Worm (Caenorhabditis elegans) whole organism, mixed stage, embryonic: ENCODE measurements around the gene D1079.1.

Experiments
- M03D4.4 ChIP-seq: sonication (generic microtip); optimal IDR thresholded peaks from 2 replicates; lab custom pipeline; 2017; ENCODE audit warnings: mild to moderate bottlenecking, missing genetic modification characterization, missing compliant biosample characterization
- blmp-1 ChIP-seq: fragments of 150-350 bp; optimal IDR thresholded peaks from 2 replicates; lab custom pipeline; 2014; ENCODE audit warnings: missing biosample characterization, missing genetic modification characterization
- ceh-39 ChIP-seq: fragments of 150-350 bp; optimal IDR thresholded peaks from 2 replicates; lab custom pipeline; 2014; ENCODE audit warnings: missing biosample characterization, missing genetic modification characterization
- ceh-83 ChIP-seq: fragments of 200-800 bp; sonication (Bioruptor generic); optimal IDR thresholded peaks from 2 replicates; lab custom pipeline; 2018; ENCODE audit warnings: mild to moderate bottlenecking, missing genetic modification characterization, missing compliant biosample characterization
- ces-1 ChIP-seq: fragments of 150-350 bp; optimal IDR thresholded peaks from 2 replicates; lab custom pipeline; 2014; ENCODE audit warnings: missing biosample characterization, missing genetic modification reagents, missing genetic modification characterization
- cnd-1 ChIP-seq: fragments of 200-800 bp; sonication (Bioruptor generic); optimal IDR thresholded peaks from 2 replicates; lab custom pipeline; 2018; ENCODE audit warnings: mild to moderate bottlenecking, missing genetic modification characterization, missing compliant biosample characterization
- drap-1 ChIP-seq: fragments of 200-800 bp; sonication (Bioruptor generic); optimal IDR thresholded peaks from 3 replicates; lab custom pipeline; 2018; ENCODE audit warnings: mild to moderate bottlenecking, missing genetic modification characterization, missing compliant biosample characterization
- elt-1 ChIP-seq: sonication (generic microtip); optimal IDR thresholded peaks from 2 replicates; lab custom pipeline; 2017; ENCODE audit warnings: missing genetic modification characterization, mild to moderate bottlenecking, missing compliant biosample characterization, antibody characterized with exemption, moderate library complexity, borderline replicate concordance; ENCODE audit not compliant: insufficient read depth
- elt-3 ChIP-seq: fragments of 150-350 bp; optimal IDR thresholded peaks from 2 replicates; lab custom pipeline; 2014; ENCODE audit warnings: missing biosample characterization, missing genetic modification characterization
- flh-1 ChIP-seq: fragments of 200-800 bp; sonication (Bioruptor generic); optimal IDR thresholded peaks from 2 replicates; lab custom pipeline; 2018; ENCODE audit warnings: mild to moderate bottlenecking, missing genetic modification characterization, moderate library complexity, missing compliant biosample characterization
- ham-2 ChIP-seq: fragments of 200-800 bp; sonication (Bioruptor generic); optimal IDR thresholded peaks from 2 replicates; lab custom pipeline; 2018; ENCODE audit warnings: mild to moderate bottlenecking, missing genetic modification characterization, missing compliant biosample characterization
- hlh-1 ChIP-seq: fragments of 150-350 bp; optimal IDR thresholded peaks from 2 replicates; lab custom pipeline; 2014; ENCODE audit warnings: missing biosample characterization, missing genetic modification reagents, missing genetic modification characterization
- lin-13 ChIP-seq: fragments of 150-350 bp; optimal IDR thresholded peaks from 2 replicates; lab custom pipeline; 2014; ENCODE audit warnings: missing biosample characterization, missing genetic modification characterization
- lin-32 ChIP-seq: fragments of 200-800 bp; sonication (Bioruptor generic); optimal IDR thresholded peaks from 2 replicates; lab custom pipeline; 2018; ENCODE audit warnings: mild to moderate bottlenecking, missing genetic modification characterization, missing compliant biosample characterization
- lsy-2 ChIP-seq: fragments of 150-350 bp; optimal IDR thresholded peaks from 2 replicates; lab custom pipeline; 2014; ENCODE audit warnings: missing biosample characterization, missing genetic modification characterization
- mep-1 ChIP-seq: fragments of 150-350 bp; optimal IDR thresholded peaks from 2 replicates; lab custom pipeline; 2017; ENCODE audit warnings: missing biosample characterization, missing genetic modification reagents, missing genetic modification characterization, inconsistent platforms
- mls-2 ChIP-seq: sonication (generic microtip); optimal IDR thresholded peaks from 2 replicates; lab custom pipeline; 2016; ENCODE audit warnings: mild to moderate bottlenecking, missing genetic modification characterization, moderate library complexity, missing compliant biosample characterization
- nhr-12 ChIP-seq: fragments of 150-350 bp; optimal IDR thresholded peaks from 2 replicates; lab custom pipeline; 2014; ENCODE audit warnings: missing biosample characterization, missing genetic modification characterization
- nhr-2 ChIP-seq: fragments of 150-350 bp; optimal IDR thresholded peaks from 2 replicates; lab custom pipeline; 2014; ENCODE audit warnings: missing biosample characterization, missing genetic modification characterization
- nhr-237 ChIP-seq: fragments of 150-350 bp; optimal IDR thresholded peaks from 2 replicates; lab custom pipeline; 2014; ENCODE audit warnings: missing biosample characterization, missing genetic modification characterization
- nhr-28 ChIP-seq: fragments of 150-350 bp; optimal IDR thresholded peaks from 2 replicates; lab custom pipeline; 2014; ENCODE audit warnings: missing biosample characterization, missing genetic modification characterization
- nhr-76 ChIP-seq: sonication (generic microtip); optimal IDR thresholded peaks from 2 replicates; lab custom pipeline; 2017; ENCODE audit warnings: missing biosample characterization, missing genetic modification characterization
- pha-4 ChIP-seq: fragments of 150-350 bp; optimal IDR thresholded peaks from 2 replicates; lab custom pipeline; 2018; ENCODE audit warnings: missing biosample characterization, missing genetic modification reagents, missing genetic modification characterization
- sem-2 ChIP-seq: fragments of 200-800 bp; sonication (Bioruptor generic); optimal IDR thresholded peaks from 2 replicates; lab custom pipeline; 2018; ENCODE audit warnings: mild to moderate bottlenecking, missing genetic modification characterization, missing compliant biosample characterization
- snpc-4 ChIP-seq: fragments of 150-350 bp; optimal IDR thresholded peaks from 2 replicates; lab custom pipeline; 2014; ENCODE audit warnings: missing biosample characterization, missing genetic modification characterization
- sptf-1 ChIP-seq: sonication (generic microtip); optimal IDR thresholded peaks from 2 replicates; lab custom pipeline; 2017; ENCODE audit warnings: mild to moderate bottlenecking, missing genetic modification characterization, moderate library complexity, missing compliant biosample characterization
- unc-120 ChIP-seq: sonication (generic microtip); optimal IDR thresholded peaks from 2 replicates; lab custom pipeline; 2017; ENCODE audit warnings: missing genetic modification characterization, missing compliant biosample characterization; ENCODE audit not compliant: poor library complexity, severe bottlenecking
- unc-39 ChIP-seq: fragments of 150-350 bp; optimal IDR thresholded peaks from 2 replicates; lab custom pipeline; 2014; ENCODE audit warnings: missing biosample characterization, missing genetic modification characterization
- unc-62 ChIP-seq: fragments of 150-350 bp; optimal IDR thresholded peaks from 2 replicates; lab custom pipeline; 2014; ENCODE audit warnings: missing biosample characterization, missing genetic modification reagents, missing genetic modification characterization
- zip-8 ChIP-seq: fragments of 150-350 bp; optimal IDR thresholded peaks from 2 replicates; lab custom pipeline; 2014; ENCODE audit warnings: missing biosample characterization, missing genetic modification characterization
- ztf-11 ChIP-seq: fragments of 150-350 bp; optimal IDR thresholded peaks from 2 replicates; lab custom pipeline; 2014; ENCODE audit warnings: missing biosample characterization, missing genetic modification characterization

The D1079.1 gene

DNA sequence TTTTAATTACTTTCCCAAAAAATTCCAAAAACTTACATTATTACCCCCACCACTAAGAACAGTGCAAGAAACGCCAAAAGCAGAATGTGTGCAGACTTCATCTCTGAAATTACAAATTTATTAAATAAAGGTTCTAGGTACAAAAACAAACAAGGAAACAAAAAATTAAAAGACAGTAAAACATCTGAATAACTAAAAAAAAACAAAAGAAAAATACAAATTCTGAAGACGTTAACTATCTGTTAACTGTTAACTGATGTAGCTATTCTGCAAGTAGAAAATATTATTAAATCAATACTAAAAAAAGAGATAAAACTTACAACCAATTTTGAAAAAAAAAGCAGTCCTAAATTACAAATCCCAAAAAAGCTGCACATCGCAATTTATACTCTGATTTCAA lies 31.5 kb upstream of the D1079.1 start, which contains the start of gene R160.13:
R160.13 (minus strand) TSS at position 101 of the 400 bp plus-strand sequence.
- TF ChIP-seq snpc-4 (tag; lab: Kevin White, UChicago), result no peak
- no peak for TF ChIP-seq sem-2 (GFP tag; lab: Kevin White, UChicago)
- no peak for TF ChIP-seq nhr-28 (tag; lab: Kevin White, UChicago)
- TF ChIP-seq cnd-1, result no peak
- TF ChIP-seq unc-120 (tag; lab: Kevin White, UChicago), result no peak
- TF ChIP-seq nhr-2 (tag; lab: Kevin White, UChicago), result no peak
- no peak for TF ChIP-seq flh-1 (GFP tag; lab: Kevin White, UChicago)
- TF ChIP-seq, all 35 proteins: peak for 0

DNA sequence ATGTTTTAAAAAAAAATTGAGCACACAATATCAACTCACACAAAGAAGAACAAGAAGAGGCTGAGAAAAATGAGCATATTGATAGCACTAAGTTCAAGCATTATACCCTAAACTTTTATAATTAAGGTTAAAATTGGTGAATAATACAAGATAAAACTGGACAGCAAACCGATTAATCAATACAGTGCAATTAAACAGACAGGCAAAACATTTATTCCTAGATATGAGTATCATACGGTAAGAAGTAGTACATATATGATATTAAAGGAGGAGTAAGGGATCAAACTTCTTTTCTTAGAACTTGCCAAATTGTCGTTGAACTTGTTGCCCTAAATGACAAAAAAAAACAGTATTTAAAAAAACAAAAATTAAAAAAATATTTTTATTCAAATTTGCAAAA lies 31.0 kb upstream of the D1079.1 start, which contains the start of gene R160.14:
R160.14 (minus strand) TSS at position 101 of the 400 bp plus-strand sequence.
- TF ChIP-seq elt-1 (tag; lab: Kevin White, UChicago) (no peak), lsy-2 (tag; lab: Kevin White, UChicago) (no peak), ztf-11 (tag; lab: Kevin White, UChicago) (no peak), M03D4.4 (no peak), lin-13 (tag; lab: Kevin White, UChicago) (no peak), ham-2 (GFP tag; lab: Kevin White, UChicago) (no peak), ceh-83 (GFP tag; lab: Kevin White, UChicago) (no peak), hlh-1 (tag; lab: Kevin White, UChicago) (no peak), unc-62 (GFP tag; lab: Kevin White, UChicago) (no peak), nhr-237 (tag; lab: Kevin White, UChicago) (no peak), mep-1 (tag; lab: Kevin White, UChicago) (no peak), unc-39 (tag; lab: Kevin White, UChicago) (no peak), mls-2 (tag; lab: Kevin White, UChicago) (no peak), elt-3 (tag; lab: Kevin White, UChicago) (no peak), cnd-1 (no peak), lin-32 (no peak), nhr-2 (tag; lab: Kevin White, UChicago) (no peak)

DNA sequence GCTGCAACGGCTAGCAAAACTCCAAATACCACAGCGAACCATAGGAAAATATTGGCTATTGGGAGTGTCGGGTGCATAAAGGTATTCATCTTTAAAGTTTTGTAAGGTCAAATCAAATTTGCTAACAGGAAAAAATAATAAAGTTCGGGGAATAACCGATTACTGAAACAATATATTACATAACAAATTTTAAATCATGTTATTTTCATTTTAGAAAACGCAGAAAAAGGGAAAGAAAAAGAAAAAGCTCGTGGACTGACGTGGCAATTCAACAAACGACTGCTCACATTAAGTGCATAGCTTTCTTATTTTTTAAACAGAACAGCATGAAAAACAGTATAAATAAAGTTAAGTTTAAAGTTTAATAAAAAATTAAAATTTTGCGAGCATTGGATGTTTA lies 29.8 kb upstream of the D1079.1 start, which contains the start of gene R160.6:
R160.6 (minus strand) TSS at position 101 of the 400 bp plus-strand sequence.
- TF ChIP-seq lin-13 (tag; lab: Kevin White, UChicago) (no peak), ham-2 (GFP tag; lab: Kevin White, UChicago) (no peak), unc-39 (tag; lab: Kevin White, UChicago) (no peak), nhr-28 (tag; lab: Kevin White, UChicago) (no peak), nhr-76 (tag; lab: Kevin White, UChicago) (no peak), pha-4 (tag; lab: Kevin White, UChicago) (no peak), unc-62 (GFP tag; lab: Kevin White, UChicago) (no peak), ces-1 (GFP tag; lab: Kevin White, UChicago) (no peak), hlh-1 (tag; lab: Kevin White, UChicago) (no peak)

DNA sequence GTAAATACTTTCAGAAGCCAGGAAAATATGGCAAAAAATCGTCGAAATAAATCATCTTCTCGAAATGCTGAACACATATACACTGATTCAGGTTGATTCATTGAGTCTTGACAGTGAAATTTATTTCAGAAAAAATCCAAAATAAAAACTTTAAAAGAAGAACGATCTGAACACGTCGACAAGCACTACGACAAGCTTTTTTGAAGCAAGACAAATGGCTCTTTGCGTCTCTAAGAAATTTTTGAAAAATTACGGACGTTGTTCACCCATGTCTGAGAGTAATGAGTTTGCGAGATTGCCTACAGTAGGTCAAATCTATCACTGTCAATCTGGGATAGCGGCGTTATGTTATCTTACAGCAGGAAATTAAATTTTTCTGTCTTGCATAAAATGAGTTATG lies 26.2 kb upstream of the D1079.1 start, which contains the start of gene R160.2:
R160.2 (minus strand) TSS at position 101 of the 400 bp plus-strand sequence.
- TF ChIP-seq ceh-39 (no peak), sem-2 (GFP tag; lab: Kevin White, UChicago) (no peak), sptf-1 (tag; lab: Kevin White, UChicago) (no peak)

DNA sequence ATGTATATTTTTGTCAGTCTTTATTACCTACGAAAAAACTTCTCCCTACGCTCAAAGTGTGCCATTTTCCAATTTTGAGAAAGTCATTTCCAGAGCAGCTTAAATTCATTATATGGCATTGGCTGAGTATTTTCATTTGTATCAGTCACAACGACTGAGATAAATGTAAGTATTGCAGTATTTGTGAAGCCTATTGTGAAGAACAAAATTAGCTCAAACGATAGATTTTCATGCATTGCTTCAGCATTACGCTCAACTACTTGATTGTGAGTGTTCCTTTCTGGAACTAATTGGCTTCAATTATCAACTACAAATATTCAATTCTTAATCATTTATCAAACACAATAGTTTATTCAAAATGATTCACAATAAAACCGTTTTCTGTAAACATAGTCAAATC lies 25.3 kb upstream of the D1079.1 start, which contains the start of gene R160.12:
R160.12 (minus strand) TSS at position 101 of the 400 bp plus-strand sequence.
- TF ChIP-seq nhr-76 (tag; lab: Kevin White, UChicago) (no peak), lin-13 (tag; lab: Kevin White, UChicago) (no peak), mls-2 (tag; lab: Kevin White, UChicago) (no peak), flh-1 (GFP tag; lab: Kevin White, UChicago) (no peak), blmp-1 (no peak), hlh-1 (tag; lab: Kevin White, UChicago) (no peak), unc-39 (tag; lab: Kevin White, UChicago) (no peak), nhr-12 (tag; lab: Kevin White, UChicago) (no peak), lsy-2 (tag; lab: Kevin White, UChicago) (no peak), zip-8 (no peak), drap-1 (no peak), sem-2 (GFP tag; lab: Kevin White, UChicago) (no peak), nhr-237 (tag; lab: Kevin White, UChicago) (no peak), ces-1 (GFP tag; lab: Kevin White, UChicago) (no peak)
